Fruit fly (Drosophila melanogaster) whole organism, adult: Measurements from ENCODE around the gene CG5078.
A peak's percentile ranks its signal among the peaks of the same experiment; 100 is the strongest.

Source experiments
- CG11617 ChIP-seq: fragments of 200-800 bp; sonication (Bioruptor generic); optimal IDR thresholded peaks from 2 replicates; lab custom pipeline; 2017; ENCODE audit warnings: mild to moderate bottlenecking, missing biosample characterization, missing genetic modification reagents, missing genetic modification characterization
- CG12768 ChIP-seq: fragments of 200-800 bp; sonication (Bioruptor generic); optimal IDR thresholded peaks from 2 replicates; lab custom pipeline; 2017; ENCODE audit warnings: missing biosample characterization, missing genetic modification characterization, mild to moderate bottlenecking, moderate library complexity, missing genetic modification reagents
- CG14711 ChIP-seq: fragments of 200-800 bp; sonication (Bioruptor generic); optimal IDR thresholded peaks from 2 replicates; lab custom pipeline; 2018; ENCODE audit warnings: missing biosample characterization, mild to moderate bottlenecking, missing genetic modification characterization, moderate library complexity
- CG1620 ChIP-seq: fragments of 200-800 bp; sonication (Bioruptor generic); optimal IDR thresholded peaks from 2 replicates; lab custom pipeline; 2016; ENCODE audit warnings: missing biosample characterization, missing genetic modification characterization
- CG33017 ChIP-seq: fragments of 200-800 bp; sonication (Bioruptor generic); optimal IDR thresholded peaks from 2 replicates; lab custom pipeline; 2018; ENCODE audit warnings: missing biosample characterization, mild to moderate bottlenecking, missing genetic modification characterization, moderate library complexity
- CG5204 ChIP-seq: fragments of 200-800 bp; sonication (Bioruptor generic); optimal IDR thresholded peaks from 2 replicates; lab custom pipeline; 2016; ENCODE audit warnings: missing biosample characterization, missing genetic modification characterization
- CG7045 ChIP-seq: fragments of 200-800 bp; sonication (Bioruptor generic); optimal IDR thresholded peaks from 2 replicates; lab custom pipeline; 2017; ENCODE audit warnings: missing biosample characterization, mild to moderate bottlenecking, missing genetic modification characterization
- CG7101 ChIP-seq: fragments of 200-800 bp; sonication (Bioruptor generic); optimal IDR thresholded peaks from 2 replicates; lab custom pipeline; 2018; ENCODE audit warnings: missing biosample characterization, mild to moderate bottlenecking, missing genetic modification characterization, moderate library complexity
- Clk ChIP-seq: fragments of 200-800 bp; sonication (Bioruptor generic); optimal IDR thresholded peaks from 2 replicates; lab custom pipeline; 2017; ENCODE audit warnings: missing biosample characterization, missing genetic modification characterization
- Crg-1 ChIP-seq: fragments of 200-800 bp; sonication (Bioruptor generic); optimal IDR thresholded peaks from 2 replicates; lab custom pipeline; 2016; ENCODE audit warnings: missing biosample characterization, missing genetic modification characterization
- Hr96 ChIP-seq: fragments of 200-800 bp; sonication (Bioruptor generic); optimal IDR thresholded peaks from 2 replicates; lab custom pipeline; 2016; ENCODE audit warnings: missing biosample characterization, missing genetic modification characterization
- Mnt ChIP-seq: fragments of 200-800 bp; sonication (Bioruptor generic); optimal IDR thresholded peaks from 2 replicates; lab custom pipeline; 2016; ENCODE audit warnings: missing biosample characterization, mild to moderate bottlenecking, missing genetic modification characterization
- bab1 ChIP-seq: fragments of 200-800 bp; sonication (Bioruptor generic); optimal IDR thresholded peaks from 3 replicates; lab custom pipeline; 2019; ENCODE audit warnings: missing biosample characterization, mild to moderate bottlenecking, missing genetic modification characterization, moderate library complexity
- cic ChIP-seq: fragments of 200-800 bp; sonication (Bioruptor generic); optimal IDR thresholded peaks from 2 replicates; lab custom pipeline; 2017; ENCODE audit warnings: missing biosample characterization, mild to moderate bottlenecking, missing genetic modification characterization, moderate library complexity
- cnc ChIP-seq, 2 experiments: fragments of >200 bp; optimal IDR thresholded peaks; 2 replicates each; lab custom pipeline; 2017
- kay ChIP-seq: fragments of 200-800 bp; sonication (Bioruptor generic); peaks from one replicate; lab custom pipeline; 2016; ENCODE audit warnings: missing biosample characterization, missing genetic modification characterization, borderline replicate concordance
- ovo ChIP-seq: fragments of 200-800 bp; sonication (Bioruptor generic); optimal IDR thresholded peaks from 2 replicates; lab custom pipeline; 2016; ENCODE audit warnings: missing biosample characterization, missing genetic modification characterization
- pad ChIP-seq: fragments of 200-800 bp; sonication (Bioruptor generic); optimal IDR thresholded peaks from 3 replicates; lab custom pipeline; 2017; ENCODE audit warnings: missing biosample characterization, missing genetic modification characterization, mild to moderate bottlenecking, moderate library complexity, missing genetic modification reagents
- tj ChIP-seq: fragments of 200-800 bp; sonication (Bioruptor generic); optimal IDR thresholded peaks from 3 replicates; lab custom pipeline; 2017; ENCODE audit warnings: missing biosample characterization, mild to moderate bottlenecking, missing genetic modification characterization, moderate library complexity
- toe ChIP-seq: fragments of 200-800 bp; sonication (Bioruptor generic); optimal IDR thresholded peaks from 2 replicates; lab custom pipeline; 2016; ENCODE audit warnings: missing biosample characterization, missing genetic modification characterization

CG5078 gene

dm6 chr3L:20517897-20518804 is 12.3 kb downstream of the CG5078 start:
- TF ChIP-seq CG14711 (tag; lab: Kevin White, UChicago) (peak; percentile 22), tj (GFP tag; lab: Kevin White, UChicago) (peak; percentile 77), Crg-1 (peak; percentile 50), CG12768 (peak; percentile 46), Mnt (GFP tag; lab: Kevin White, UChicago) (peak; percentile 9), bab1 (GFP tag; lab: Kevin White, UChicago) (no peak), CG7045 (GFP tag; lab: Kevin White, UChicago) (peak; percentile 14), CG33017 (tag; lab: Kevin White, UChicago) (no peak), Clk (GFP tag; lab: Kevin White, UChicago) (peak; percentile 22), cnc (optimal IDR thresholded peaks at IDR 0.05; lab: Kevin White, UChicago) (peak in 1 of 2 experiments; percentile 62), cic (peak; percentile 72), kay (GFP tag; lab: Kevin White, UChicago) (peak; percentile 90), ovo (no peak), toe (GFP tag; lab: Kevin White, UChicago) (no peak), pad (GFP tag; lab: Kevin White, UChicago) (no peak), CG11617 (GFP tag; lab: Kevin White, UChicago) (no peak)

- TF ChIP-seq toe (GFP tag; lab: Kevin White, UChicago) (no peak), CG7101 (tag; lab: Kevin White, UChicago) (no peak), kay (GFP tag; lab: Kevin White, UChicago) (peak; percentile 37), Clk (GFP tag; lab: Kevin White, UChicago) (no peak), CG1620 (no peak), cic (peak; percentile 41), CG5204 (GFP tag; lab: Kevin White, UChicago) (no peak), CG14711 (tag; lab: Kevin White, UChicago) (no peak), cnc (optimal IDR thresholded peaks at IDR 0.05; lab: Kevin White, UChicago) (no peak), ovo (peak; percentile 52), CG12768 (no peak), pad (GFP tag; lab: Kevin White, UChicago) (peak; percentile 74), CG33017 (tag; lab: Kevin White, UChicago) (peak; percentile 14), tj (GFP tag; lab: Kevin White, UChicago) (peak; percentile 66), CG7045 (GFP tag; lab: Kevin White, UChicago) (no peak), Crg-1 (no peak), Hr96 (GFP tag; lab: Kevin White, UChicago) (no peak), CG11617 (GFP tag; lab: Kevin White, UChicago) (peak; percentile 26), bab1 (GFP tag; lab: Kevin White, UChicago) (no peak), Mnt (GFP tag; lab: Kevin White, UChicago) (peak; percentile 63)
Observed at dm6 chr3L:20518805-20519503, 13.1 kb downstream of the CG5078 start, which contains the start of gene BNIP3. BNIP3 (minus strand) TSS chr3L:20519393.

dm6 chr3L:20520687-20521169 is 14.9 kb downstream of the CG5078 start, which contains the start of the genes mTerf3 and CG5104:
mTerf3 (minus strand) TSS chr3L:20520772.
CG5104 (plus strand) TSS chr3L:20521009.
- TF ChIP-seq CG33017 (tag; lab: Kevin White, UChicago) (no peak), Crg-1 (no peak), pad (GFP tag; lab: Kevin White, UChicago) (no peak), CG11617 (GFP tag; lab: Kevin White, UChicago) (peak; percentile 56), toe (GFP tag; lab: Kevin White, UChicago) (no peak), CG1620 (no peak), CG7101 (tag; lab: Kevin White, UChicago) (no peak), kay (GFP tag; lab: Kevin White, UChicago) (peak; percentile 78), tj (GFP tag; lab: Kevin White, UChicago) (no peak), ovo (no peak), cic (no peak), Mnt (GFP tag; lab: Kevin White, UChicago) (peak; percentile 47), Clk (GFP tag; lab: Kevin White, UChicago) (no peak), CG14711 (tag; lab: Kevin White, UChicago) (peak; percentile 38), cnc (optimal IDR thresholded peaks at IDR 0.05; lab: Kevin White, UChicago) (no peak), bab1 (GFP tag; lab: Kevin White, UChicago) (peak; percentile 42), CG12768 (no peak), Hr96 (GFP tag; lab: Kevin White, UChicago) (no peak), CG5204 (GFP tag; lab: Kevin White, UChicago) (no peak), CG7045 (GFP tag; lab: Kevin White, UChicago) (no peak)

- peak; percentile 50 for TF ChIP-seq tj (GFP tag; lab: Kevin White, UChicago)
- TF ChIP-seq kay (GFP tag; lab: Kevin White, UChicago), result peak; percentile 42
- TF ChIP-seq toe (GFP tag; lab: Kevin White, UChicago), result no peak
- peak; percentile 81 for TF ChIP-seq cic
- peak; percentile 60 for TF ChIP-seq Mnt (GFP tag; lab: Kevin White, UChicago)
Observed at dm6 chr3L:20524409-20525010, 18.7 kb downstream of the CG5078 start.
